Worm (Caenorhabditis elegans): ENCODE results near the gene Y70G10A.3.

The Y70G10A.3 gene

ce11 chrIII:10270778-10271307 is 31.9 kb downstream of the Y70G10A.3 start, which contains the start of gene cnk-1 (continued):
- TF ChIP-seq nhr-25 (tag; optimal IDR thresholded peaks at IDR 0.05) (peak; percentile 14), daf-12 (tag; optimal IDR thresholded peaks at IDR 0.05) (no peak), ceh-28 (tag; optimal IDR thresholded peaks at IDR 0.05) (no peak), egl-5 (tag; optimal IDR thresholded peaks at IDR 0.05) (no peak)

DNA sequence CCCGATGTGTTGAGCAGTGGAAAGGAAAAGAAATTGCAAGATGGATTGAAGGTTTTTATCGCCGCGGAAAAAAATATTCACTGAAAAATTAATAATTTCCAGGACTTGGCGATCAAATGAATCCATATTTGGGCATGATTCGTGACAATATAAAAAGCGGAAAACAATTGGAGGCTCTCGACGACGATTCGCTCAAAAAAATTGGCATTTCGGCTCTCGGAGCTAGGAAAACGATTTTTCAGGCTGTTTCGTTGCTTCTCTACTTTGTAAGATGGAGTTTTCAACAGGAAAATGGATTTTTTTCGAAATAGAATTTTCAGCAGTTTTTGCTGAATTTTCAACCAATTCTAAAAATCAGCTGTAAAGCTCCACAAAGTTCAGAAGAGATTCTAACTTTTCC is 32.9 kb downstream of the Y70G10A.3 start:
- TF ChIP-seq lin-15B (tag; optimal IDR thresholded peaks at IDR 0.05) (no peak), egl-27 (tag; optimal IDR thresholded peaks at IDR 0.05) (no peak), aly-2 (tag; optimal IDR thresholded peaks at IDR 0.05) (no peak), sea-2 (GFP tag; optimal IDR thresholded peaks at IDR 0.05) (no peak), snpc-4 (tag; optimal IDR thresholded peaks at IDR 0.05) (no peak), daf-12 (tag; optimal IDR thresholded peaks at IDR 0.05) (no peak), elt-3 (tag; optimal IDR thresholded peaks at IDR 0.05) (no peak), R02D3.7 (tag; optimal IDR thresholded peaks at IDR 0.05) (no peak), nhr-237 (tag; optimal IDR thresholded peaks at IDR 0.05) (no peak), nfya-1 (tag; optimal IDR thresholded peaks at IDR 0.05; ENCODE audit: insufficient read depth) (no peak), unc-39 (tag; optimal IDR thresholded peaks at IDR 0.05) (no peak), ceh-9 (tag; optimal IDR thresholded peaks at IDR 0.05) (no peak), nhr-25 (tag; optimal IDR thresholded peaks at IDR 0.05) (no peak), nhr-43 (tag; optimal IDR thresholded peaks at IDR 0.05; ENCODE audit: poor library complexity, severe bottlenecking) (no peak), hmg-11 (tag; optimal IDR thresholded peaks at IDR 0.05) (no peak), ceh-82 (tag; optimal IDR thresholded peaks at IDR 0.05) (no peak), tbx-2 (tag; optimal IDR thresholded peaks at IDR 0.05) (no peak)

- no peak for TF ChIP-seq tbx-2 (tag; optimal IDR thresholded peaks at IDR 0.05)
- TF ChIP-seq egl-27 (tag; optimal IDR thresholded peaks at IDR 0.05) = no peak
- TF ChIP-seq nhr-12 (tag; optimal IDR thresholded peaks at IDR 0.05) = no peak
- no peak for TF ChIP-seq ceh-9 (tag; optimal IDR thresholded peaks at IDR 0.05)
- no peak for TF ChIP-seq pqm-1 (tag; optimal IDR thresholded peaks at IDR 0.05)
- TF ChIP-seq R02D3.7 (tag; optimal IDR thresholded peaks at IDR 0.05) = no peak
- TF ChIP-seq ama-1 (optimal IDR thresholded peaks at IDR 0.05) = no peak
- TF ChIP-seq nhr-76 (tag; optimal IDR thresholded peaks at IDR 0.05) = no peak
- TF ChIP-seq lin-15B (tag; optimal IDR thresholded peaks at IDR 0.05) = no peak
These were observed 39.9 kb downstream of the Y70G10A.3 start, which contains the start of gene pad-2 for ce11 chrIII:10278826-10279225. pad-2 (plus strand) TSS chrIII:10279126.

ce11 chrIII:10284214-10284613 is 45.3 kb downstream of the Y70G10A.3 start:
- no peak for TF ChIP-seq fkh-2 (tag; optimal IDR thresholded peaks at IDR 0.05)
- peak; percentile 52 for TF ChIP-seq lin-15B (tag; optimal IDR thresholded peaks at IDR 0.05)
- TF ChIP-seq snpc-4 (tag; optimal IDR thresholded peaks at IDR 0.05) = peak; percentile 11
- peak; percentile 13 for TF ChIP-seq elt-1 (tag; optimal IDR thresholded peaks at IDR 0.05)
- no peak for TF ChIP-seq ceh-9 (tag; optimal IDR thresholded peaks at IDR 0.05)
- peak; percentile 8 for TF ChIP-seq sea-2 (GFP tag; optimal IDR thresholded peaks at IDR 0.05)
- no peak for TF ChIP-seq egl-5 (tag; optimal IDR thresholded peaks at IDR 0.05)
- TF ChIP-seq nhr-11 (tag; optimal IDR thresholded peaks at IDR 0.05) = no peak
- TF ChIP-seq hmg-11 (tag; optimal IDR thresholded peaks at IDR 0.05) = peak; percentile 73
- no peak for TF ChIP-seq jun-1 (tag; optimal IDR thresholded peaks at IDR 0.05)
- TF ChIP-seq nhr-237 (tag; optimal IDR thresholded peaks at IDR 0.05) = no peak
- TF ChIP-seq mdl-1 (tag; optimal IDR thresholded peaks at IDR 0.05) = peak; percentile 12
- peak; percentile 31 for TF ChIP-seq ceh-28 (tag; optimal IDR thresholded peaks at IDR 0.05)
- TF ChIP-seq tbx-2 (tag; optimal IDR thresholded peaks at IDR 0.05) = peak; percentile 8
- TF ChIP-seq unc-62 (GFP tag; optimal IDR thresholded peaks at IDR 0.05) = no peak
- TF ChIP-seq elt-2 (tag; optimal IDR thresholded peaks at IDR 0.05) = no peak
- TF ChIP-seq nfya-1 (tag; optimal IDR thresholded peaks at IDR 0.05; ENCODE audit: insufficient read depth) = peak; percentile 74
- no peak for TF ChIP-seq ztf-4 (tag; optimal IDR thresholded peaks at IDR 0.05)
- TF ChIP-seq fkh-10 (GFP tag; optimal IDR thresholded peaks at IDR 0.05) = peak; percentile 87
- peak; percentile 94 for TF ChIP-seq lin-39 (tag; optimal IDR thresholded peaks at IDR 0.05)
- TF ChIP-seq nhr-76 (tag; optimal IDR thresholded peaks at IDR 0.05) = no peak

ce11 chrIII:10285623-10286022 is 46.7 kb downstream of the Y70G10A.3 start, which contains the start of gene K10G9.2:
K10G9.2 (plus strand) TSS chrIII:10285923.
- TF ChIP-seq skn-1 (tag; optimal IDR thresholded peaks at IDR 0.05) = no peak
- TF ChIP-seq lin-15B (tag; optimal IDR thresholded peaks at IDR 0.05) = no peak
- no peak for TF ChIP-seq nhr-11 (tag; optimal IDR thresholded peaks at IDR 0.05)
- TF ChIP-seq ceh-28 (tag; optimal IDR thresholded peaks at IDR 0.05) = no peak
- TF ChIP-seq unc-39 (tag; optimal IDR thresholded peaks at IDR 0.05) = no peak
- TF ChIP-seq hmg-11 (tag; optimal IDR thresholded peaks at IDR 0.05) = no peak
- no peak for TF ChIP-seq ZK546.5 (tag; optimal IDR thresholded peaks at IDR 0.05)
- TF ChIP-seq zag-1 (tag; optimal IDR thresholded peaks at IDR 0.05) = no peak
- no peak for TF ChIP-seq nfya-1 (tag; optimal IDR thresholded peaks at IDR 0.05; ENCODE audit: insufficient read depth)
- no peak for TF ChIP-seq eor-1 (tag; optimal IDR thresholded peaks at IDR 0.05)
- no peak for TF ChIP-seq mml-1 (tag; optimal IDR thresholded peaks at IDR 0.05)
- TF ChIP-seq nhr-23 (tag; optimal IDR thresholded peaks at IDR 0.05) = no peak
- no peak for TF ChIP-seq nhr-76 (tag; optimal IDR thresholded peaks at IDR 0.05)
- no peak for TF ChIP-seq lsy-12 (tag; optimal IDR thresholded peaks at IDR 0.05)
- TF ChIP-seq jun-1 (tag; optimal IDR thresholded peaks at IDR 0.05) = no peak
- TF ChIP-seq nhr-77 (tag; optimal IDR thresholded peaks at IDR 0.05) = no peak
- TF ChIP-seq sea-2 (GFP tag; optimal IDR thresholded peaks at IDR 0.05) = no peak
- no peak for TF ChIP-seq egl-27 (tag; optimal IDR thresholded peaks at IDR 0.05)
- no peak for TF ChIP-seq ztf-4 (tag; optimal IDR thresholded peaks at IDR 0.05)
- no peak for TF ChIP-seq ztf-11 (tag; optimal IDR thresholded peaks at IDR 0.05)

Measured in whole organism, L3 larva.